Worm (Caenorhabditis elegans) whole organism, young adult: ENCODE results near the gene C03B1.9.

Experiments used
- ets-4 ChIP-seq: fragments of 200-800 bp; sonication (Bioruptor generic); optimal IDR thresholded peaks from 2 replicates; lab custom pipeline; 2018; ENCODE audit warnings: mild to moderate bottlenecking, missing genetic modification characterization, missing compliant biosample characterization
- nhr-80 ChIP-seq: sonication (generic microtip); optimal IDR thresholded peaks from 2 replicates; lab custom pipeline; 2016; ENCODE audit warnings: missing genetic modification characterization, missing compliant biosample characterization
- zfh-2 ChIP-seq: fragments of 200-800 bp; sonication (Bioruptor generic); conservative IDR thresholded peaks from 2 replicates; pipeline ENCODE4 v1.3.6; 2022; ENCODE audit warnings: missing genetic modification reagents, missing genetic modification characterization, missing compliant biosample characterization

DNA sequence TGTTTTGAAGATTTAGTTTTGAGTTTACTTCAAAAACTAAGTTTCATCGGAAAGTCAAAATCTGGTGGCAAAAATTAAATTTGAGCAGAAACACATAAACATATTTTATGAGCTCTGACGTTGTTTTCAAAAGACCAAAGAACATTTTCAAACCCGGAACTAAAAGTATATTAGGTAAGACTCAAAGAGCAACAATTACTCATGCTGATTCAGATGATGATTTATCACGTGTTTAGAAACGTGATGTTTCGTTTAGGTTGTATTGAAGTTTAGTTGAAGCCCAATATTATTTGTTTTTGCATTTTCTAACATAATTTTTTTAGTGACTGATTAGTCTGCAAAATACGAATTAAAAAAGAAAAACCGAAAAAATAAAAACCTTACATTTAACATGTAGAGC lies 6.8 kb upstream of the C03B1.9 start:
- TF ChIP-seq zfh-2 (GFP tag; lab: Robert Waterston, UW) (no peak), ets-4 (GFP tag; lab: Kevin White, UChicago) (no peak), nhr-80 (tag; lab: Kevin White, UChicago) (no peak)
